Worm (Caenorhabditis elegans) whole organism, mixed stage, embryonic: ENCODE data around the gene srv-12.

Experiments
- ces-1 ChIP-seq: fragments of 150-350 bp; optimal IDR thresholded peaks from 2 replicates; lab custom pipeline; 2014; ENCODE audit warnings: missing biosample characterization, missing genetic modification reagents, missing genetic modification characterization
- lin-13 ChIP-seq: fragments of 150-350 bp; optimal IDR thresholded peaks from 2 replicates; lab custom pipeline; 2014; ENCODE audit warnings: missing biosample characterization, missing genetic modification characterization

DNA sequence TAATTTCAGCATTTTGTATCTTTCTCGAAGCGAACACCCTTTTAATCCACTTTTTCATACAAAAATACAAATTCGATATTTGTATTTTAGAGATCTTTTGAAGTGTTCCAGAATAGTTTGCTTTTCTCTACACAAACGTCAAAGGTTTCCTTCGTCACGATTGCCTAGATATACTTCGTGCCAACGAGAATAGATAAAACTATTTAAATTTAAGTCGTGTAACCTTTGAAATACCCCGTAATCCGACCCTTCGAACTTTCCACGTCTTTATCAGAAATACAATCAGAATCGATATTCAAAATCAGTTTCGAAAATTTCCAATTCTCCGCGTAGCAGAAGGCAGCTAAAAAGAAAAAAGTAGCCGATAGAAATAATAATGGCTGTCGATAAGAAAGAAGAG, 36.9 kb upstream of the srv-12 start, which contains the start of gene ttbk-5:
- no peak for TF ChIP-seq ces-1 (GFP tag; lab: Kevin White, UChicago)
- no peak for TF ChIP-seq lin-13 (tag; lab: Kevin White, UChicago)
